Fruit fly (Drosophila melanogaster) whole organism, embryonic: ENCODE results near the gene CG10194.
A peak's percentile ranks its signal among the peaks of the same experiment; 100 is the strongest.

ENCODE experiments used
- Bgb ChIP-seq: fragments of 200-800 bp; sonication (Bioruptor generic); IDR thresholded peaks from 2 replicates; pipeline ENCODE4 v1.3.6; 2022; ENCODE audit warnings: missing biosample characterization, missing genetic modification characterization; ENCODE audit not compliant: partially characterized antibody
- CG1024 ChIP-seq: fragments of 200-800 bp; sonication (Bioruptor generic); IDR thresholded peaks from 2 replicates; pipeline ENCODE4 v1.3.6; 2022; ENCODE audit warnings: missing biosample characterization, missing genetic modification characterization
- CG10366 ChIP-seq: fragments of 200-800 bp; sonication (Bioruptor generic); IDR thresholded peaks from 2 replicates; pipeline ENCODE4 v1.3.6; 2022; ENCODE audit warnings: missing biosample characterization, missing genetic modification characterization
- CG10565 ChIP-seq: fragments of 200-800 bp; sonication (Bioruptor generic); optimal IDR thresholded peaks from 3 replicates; lab custom pipeline; 2016; ENCODE audit warnings: missing biosample characterization, mild to moderate bottlenecking, missing genetic modification characterization
- CG10654 ChIP-seq: fragments of 200-800 bp; sonication (Bioruptor generic); optimal IDR thresholded peaks from 2 replicates; lab custom pipeline; 2016; ENCODE audit warnings: missing biosample characterization, missing genetic modification characterization
- CG10979 ChIP-seq: fragments of 200-800 bp; sonication (Bioruptor generic); optimal IDR thresholded peaks from 2 replicates; lab custom pipeline; 2018; ENCODE audit warnings: missing biosample characterization, mild to moderate bottlenecking, missing genetic modification characterization, moderate library complexity
- CG12071 ChIP-seq: fragments of 200-800 bp; sonication (Bioruptor generic); optimal IDR thresholded peaks from 3 replicates; lab custom pipeline; 2018; ENCODE audit warnings: missing biosample characterization, mild to moderate bottlenecking, missing genetic modification characterization
- CG12219 ChIP-seq: fragments of 200-800 bp; sonication (Bioruptor generic); optimal IDR thresholded peaks from 3 replicates; lab custom pipeline; 2018; ENCODE audit warnings: missing biosample characterization, mild to moderate bottlenecking, missing genetic modification characterization
- CG12942 ChIP-seq: fragments of 200-800 bp; sonication (Bioruptor generic); optimal IDR thresholded peaks from 3 replicates; lab custom pipeline; 2016; ENCODE audit warnings: missing biosample characterization, missing genetic modification characterization
- CG13424 ChIP-seq: fragments of 200-800 bp; sonication (Bioruptor generic); optimal IDR thresholded peaks from 2 replicates; lab custom pipeline; 2019; ENCODE audit warnings: missing biosample characterization, mild to moderate bottlenecking, missing genetic modification characterization, moderate library complexity
- CG1529 ChIP-seq: fragments of 200-800 bp; sonication (Bioruptor generic); optimal IDR thresholded peaks from 3 replicates; lab custom pipeline; 2018; ENCODE audit warnings: missing biosample characterization, missing genetic modification characterization
- CG15696 ChIP-seq: fragments of 200-800 bp; sonication (Bioruptor generic); optimal IDR thresholded peaks from 2 replicates; lab custom pipeline; 2019; ENCODE audit warnings: missing biosample characterization, mild to moderate bottlenecking, missing genetic modification characterization, moderate library complexity
- CG1647 ChIP-seq: fragments of 200-800 bp; sonication (Bioruptor generic); optimal IDR thresholded peaks from 3 replicates; lab custom pipeline; 2016; ENCODE audit warnings: missing biosample characterization, missing genetic modification characterization
- CG16813 ChIP-seq: fragments of 200-800 bp; sonication (Bioruptor generic); IDR thresholded peaks from 3 replicates; pipeline ENCODE4 v1.3.6; 2022; ENCODE audit warnings: missing biosample characterization, missing genetic modification characterization; ENCODE audit not compliant: partially characterized antibody
- CG17612 ChIP-seq: fragments of 200-800 bp; sonication (Bioruptor generic); IDR thresholded peaks from 2 replicates; pipeline ENCODE4 v1.3.6; 2022; ENCODE audit warnings: missing biosample characterization, missing genetic modification characterization
- CG1832 ChIP-seq: fragments of 200-800 bp; sonication (Bioruptor generic); optimal IDR thresholded peaks from 2 replicates; lab custom pipeline; 2017; ENCODE audit warnings: missing biosample characterization, mild to moderate bottlenecking, missing genetic modification characterization, inconsistent platforms
- CG33213 ChIP-seq: fragments of 200-800 bp; sonication (Bioruptor generic); optimal IDR thresholded peaks from 3 replicates; lab custom pipeline; 2016; ENCODE audit warnings: missing biosample characterization, missing genetic modification characterization
- CG34422 ChIP-seq: fragments of 200-800 bp; sonication (Bioruptor generic); IDR thresholded peaks from 3 replicates; pipeline ENCODE4 v1.3.6; 2022; ENCODE audit warnings: missing biosample characterization, missing genetic modification characterization
- CG42726 ChIP-seq: fragments of 200-800 bp; sonication (Bioruptor generic); IDR thresholded peaks from 2 replicates; pipeline ENCODE4 v1.3.6; 2022; ENCODE audit warnings: missing biosample characterization, missing genetic modification characterization; ENCODE audit not compliant: partially characterized antibody
- CG5245 ChIP-seq: fragments of 200-800 bp; sonication (Bioruptor generic); optimal IDR thresholded peaks from 3 replicates; lab custom pipeline; 2016; ENCODE audit warnings: missing biosample characterization, missing genetic modification characterization
- CG6854 ChIP-seq: fragments of 200-800 bp; sonication (Bioruptor generic); optimal IDR thresholded peaks from 3 replicates; lab custom pipeline; 2017; ENCODE audit warnings: missing biosample characterization, mild to moderate bottlenecking, missing genetic modification characterization
- CG7928 ChIP-seq: fragments of 200-800 bp; sonication (Bioruptor generic); optimal IDR thresholded peaks from 2 replicates; lab custom pipeline; 2017; ENCODE audit warnings: missing biosample characterization, mild to moderate bottlenecking, missing genetic modification characterization
- CG7963 ChIP-seq: fragments of 200-800 bp; sonication (Bioruptor generic); IDR thresholded peaks from 3 replicates; pipeline ENCODE4 v1.3.6; 2022; ENCODE audit warnings: missing biosample characterization, missing genetic modification characterization; ENCODE audit not compliant: partially characterized antibody
- CG9797 ChIP-seq: fragments of 200-800 bp; sonication (Bioruptor generic); optimal IDR thresholded peaks from 3 replicates; lab custom pipeline; 2018; ENCODE audit warnings: missing biosample characterization, mild to moderate bottlenecking, missing genetic modification characterization
- CG9932 ChIP-seq: fragments of 200-800 bp; sonication (Bioruptor generic); IDR thresholded peaks from 2 replicates; pipeline ENCODE4 v1.3.6; 2022; ENCODE audit warnings: missing biosample characterization, missing genetic modification characterization
- D19B ChIP-seq: fragments of 200-800 bp; sonication (Bioruptor generic); optimal IDR thresholded peaks from 2 replicates; lab custom pipeline; 2017; ENCODE audit warnings: missing biosample characterization, mild to moderate bottlenecking, missing genetic modification characterization
- Dbx ChIP-seq: fragments of 200-800 bp; sonication (Bioruptor generic); IDR thresholded peaks from 3 replicates; pipeline ENCODE4 v1.3.6; 2022; ENCODE audit warnings: missing biosample characterization, missing genetic modification characterization
- Drgx ChIP-seq: fragments of 200-800 bp; sonication (Bioruptor generic); IDR thresholded peaks from 2 replicates; pipeline ENCODE4 v1.3.6; 2022; ENCODE audit warnings: missing biosample characterization, missing genetic modification characterization
- GATAe ChIP-seq: fragments of 200-800 bp; sonication (Bioruptor generic); conservative IDR thresholded peaks from 2 replicates; pipeline ENCODE4 v1.3.6; 2022; ENCODE audit warnings: missing biosample characterization, missing genetic modification characterization
- HmgZ ChIP-seq: fragments of 200-800 bp; sonication (Bioruptor generic); optimal IDR thresholded peaks from 2 replicates; lab custom pipeline; 2018; ENCODE audit warnings: missing biosample characterization, mild to moderate bottlenecking, missing genetic modification characterization
- Kr ChIP-seq: fragments of 200-800 bp; sonication (Bioruptor generic); optimal IDR thresholded peaks from 2 replicates; lab custom pipeline; 2017; ENCODE audit warnings: missing biosample characterization, mild to moderate bottlenecking, missing genetic modification characterization
- Meics ChIP-seq: fragments of 200-800 bp; sonication (Bioruptor generic); optimal IDR thresholded peaks from 2 replicates; lab custom pipeline; 2017; ENCODE audit warnings: missing biosample characterization, mild to moderate bottlenecking, missing genetic modification characterization
- Mrtf ChIP-seq: fragments of 200-800 bp; sonication (Bioruptor generic); IDR thresholded peaks from 3 replicates; pipeline ENCODE4 v1.3.6; 2022; ENCODE audit warnings: missing biosample characterization, missing genetic modification characterization
- Optix ChIP-seq: fragments of 200-800 bp; sonication (Bioruptor generic); IDR thresholded peaks from 3 replicates; pipeline ENCODE4 v1.3.6; 2022; ENCODE audit warnings: missing biosample characterization, missing genetic modification characterization
- PHDP ChIP-seq: fragments of 200-800 bp; sonication (Bioruptor generic); optimal IDR thresholded peaks from 3 replicates; lab custom pipeline; 2018; ENCODE audit warnings: missing biosample characterization, mild to moderate bottlenecking, missing genetic modification characterization, moderate library complexity
- Side ChIP-seq: fragments of 200-800 bp; sonication (Bioruptor generic); optimal IDR thresholded peaks from 2 replicates; lab custom pipeline; 2016; ENCODE audit warnings: missing biosample characterization, missing genetic modification characterization
- ash1 ChIP-seq: fragments of 200-800 bp; sonication (Bioruptor generic); optimal IDR thresholded peaks from 2 replicates; lab custom pipeline; 2018; ENCODE audit warnings: missing biosample characterization, mild to moderate bottlenecking, missing genetic modification characterization
- btn ChIP-seq: fragments of 200-800 bp; sonication (Bioruptor generic); optimal IDR thresholded peaks from 2 replicates; lab custom pipeline; 2016; ENCODE audit warnings: missing biosample characterization, missing genetic modification characterization
- dimm ChIP-seq: fragments of 200-800 bp; sonication (Bioruptor generic); IDR thresholded peaks from 2 replicates; pipeline ENCODE4 v1.3.6; 2022; ENCODE audit warnings: missing biosample characterization, missing genetic modification characterization
- dm ChIP-seq: fragments of 200-800 bp; sonication (Bioruptor generic); optimal IDR thresholded peaks from 3 replicates; lab custom pipeline; 2016; ENCODE audit warnings: missing biosample characterization, missing genetic modification characterization
- ind ChIP-seq: fragments of 200-800 bp; sonication (Bioruptor generic); optimal IDR thresholded peaks from 3 replicates; lab custom pipeline; 2016; ENCODE audit warnings: missing biosample characterization, missing genetic modification characterization
- knrl ChIP-seq: fragments of 200-800 bp; sonication (Bioruptor generic); IDR thresholded peaks from 3 replicates; pipeline ENCODE4 v1.3.6; 2022; ENCODE audit warnings: missing biosample characterization, missing genetic modification characterization; ENCODE audit not compliant: partially characterized antibody
- luna ChIP-seq: fragments of 200-800 bp; sonication (Bioruptor generic); optimal IDR thresholded peaks from 2 replicates; lab custom pipeline; 2016; ENCODE audit warnings: missing biosample characterization, missing genetic modification characterization
- nom ChIP-seq: fragments of 200-800 bp; sonication (Bioruptor generic); optimal IDR thresholded peaks from 2 replicates; lab custom pipeline; 2017; ENCODE audit warnings: missing biosample characterization, missing genetic modification characterization, mild to moderate bottlenecking, moderate library complexity, missing genetic modification reagents
- pros ChIP-seq: fragments of 200-800 bp; sonication (Bioruptor generic); optimal IDR thresholded peaks from 3 replicates; lab custom pipeline; 2019; ENCODE audit warnings: missing biosample characterization, mild to moderate bottlenecking, missing genetic modification characterization, moderate library complexity
- psq ChIP-seq: fragments of 200-800 bp; sonication (Bioruptor generic); optimal IDR thresholded peaks from 2 replicates; lab custom pipeline; 2017; ENCODE audit warnings: missing biosample characterization, missing genetic modification characterization
- sc ChIP-seq, 3 experiments: fragments of >200 bp in 2 of 3; fragments of 200-800 bp in 1 of 3; sonication (Bioruptor generic) in 1 of 3; optimal IDR thresholded peaks; 2 replicates in 2 of 3; 3 replicates in 1 of 3; lab custom pipeline; 2017; ENCODE audit warnings: mild to moderate bottlenecking in 1 of 3, missing biosample characterization in 1 of 3, missing genetic modification characterization in 1 of 3, missing genetic modification reagents in 1 of 3
- slp2 ChIP-seq: fragments of 200-800 bp; sonication (Bioruptor generic); optimal IDR thresholded peaks from 2 replicates; lab custom pipeline; 2016; ENCODE audit warnings: missing biosample characterization, missing genetic modification characterization
- tll ChIP-seq, 2 experiments: fragments of 200-800 bp in 1 of 2; fragments of >200 bp in 1 of 2; sonication (Bioruptor generic) in 1 of 2; optimal IDR thresholded peaks; 2 replicates each; lab custom pipeline; 2017 to 2019; ENCODE audit warnings: missing biosample characterization in 2 of 2, missing genetic modification characterization in 2 of 2, mild to moderate bottlenecking in 1 of 2, moderate library complexity in 1 of 2
- wdn ChIP-seq: fragments of 200-800 bp; sonication (Bioruptor generic); IDR thresholded peaks from 2 replicates; pipeline ENCODE4 v1.3.6; 2022; ENCODE audit warnings: missing biosample characterization, missing genetic modification characterization

Gene CG10194

DNA sequence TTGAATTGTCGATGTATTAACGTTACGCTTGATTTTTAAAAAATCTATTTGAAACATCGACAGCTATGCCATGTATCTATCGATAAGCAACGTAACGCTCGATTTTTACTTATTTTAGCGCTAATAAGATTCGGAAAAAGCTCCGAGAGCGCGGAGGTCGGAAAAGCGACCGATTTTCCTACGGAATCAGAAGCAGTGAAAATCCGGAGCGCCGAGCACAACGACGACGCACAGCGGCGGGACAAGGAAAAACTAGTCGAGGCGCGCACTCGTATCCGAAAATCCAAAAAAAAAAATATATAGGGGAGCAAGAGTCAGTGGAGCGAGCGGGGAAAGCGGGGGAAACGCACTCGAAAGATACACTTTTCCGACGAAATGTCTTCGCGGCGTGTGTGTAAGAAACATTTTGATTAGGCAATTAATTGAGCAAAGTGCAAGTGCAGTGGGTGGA, 28.8 kb upstream of the CG10194 start, which contains the start of gene CG10132 (continued):
- peak; percentile 41; the same call in 1 of the 2 replicates for TF ChIP-seq Bgb (GFP tag; lab: Robert Waterston, UW)
- no peak for TF ChIP-seq CG12219 (GFP tag; lab: Kevin White, UChicago)
- 0 out of 2 replicates have a peak, but pooled peaks have one; percentile 14 for TF ChIP-seq Drgx (GFP tag; lab: Robert Waterston, UW)
- no peak for TF ChIP-seq CG1529 (GFP tag; lab: Kevin White, UChicago)
- TF ChIP-seq CG17612, result no peak
- no peak for TF ChIP-seq tll (GFP tag; optimal IDR thresholded peaks at IDR 0.05; lab: Kevin White, UChicago)
- TF ChIP-seq CG34422 (GFP tag; lab: Robert Waterston, UW), result peak; percentile 42; the same call in 1 of the 3 replicates
- no peak for TF ChIP-seq CG42726 (GFP tag; lab: Robert Waterston, UW)
- TF ChIP-seq CG12942 (GFP tag; lab: Kevin White, UChicago), result no peak
- TF ChIP-seq ind (GFP tag; lab: Kevin White, UChicago), result no peak
- TF ChIP-seq CG7963 (GFP tag; lab: Robert Waterston, UW), result peak; percentile 57; the same call in 1 of the 3 replicates
- no peak for TF ChIP-seq CG10366 (GFP tag; lab: Robert Waterston, UW)
- TF ChIP-seq CG10979 (tag; lab: Kevin White, UChicago), result no peak
- TF ChIP-seq CG9932 (GFP tag; lab: Robert Waterston, UW), result no peak
- no peak for TF ChIP-seq dimm (GFP tag; lab: Robert Waterston, UW)
- no peak for TF ChIP-seq CG7928
- TF ChIP-seq slp2, result no peak
- no peak for TF ChIP-seq CG1024 (GFP tag; lab: Robert Waterston, UW)
- no peak for TF ChIP-seq sc (optimal IDR thresholded peaks at IDR 0.05; lab: Kevin White, UChicago)
- TF ChIP-seq sc (GFP tag; optimal IDR thresholded peaks at IDR 0.05; lab: Kevin White, UChicago), result no peak
- TF ChIP-seq Mrtf (GFP tag; lab: Robert Waterston, UW), result no peak
- TF ChIP-seq btn, result no peak
- no peak for TF ChIP-seq CG10654 (GFP tag; lab: Kevin White, UChicago)
- TF ChIP-seq Optix, result no peak
- no peak for TF ChIP-seq nom (GFP tag; lab: Kevin White, UChicago)
- TF ChIP-seq CG6854, result no peak
- TF ChIP-seq HmgZ, result no peak
- no peak for TF ChIP-seq ash1 (GFP tag; lab: Kevin White, UChicago)
- no peak for TF ChIP-seq Dbx (GFP tag; lab: Robert Waterston, UW)
- no peak for TF ChIP-seq luna (GFP tag; lab: Kevin White, UChicago)
- no peak for TF ChIP-seq CG12071
- TF ChIP-seq knrl (GFP tag; lab: Robert Waterston, UW), result no peak
- no peak for TF ChIP-seq CG5245 (GFP tag; lab: Kevin White, UChicago)
- no peak for TF ChIP-seq CG1647 (GFP tag; lab: Kevin White, UChicago)
- TF ChIP-seq psq, result no peak
- no peak for TF ChIP-seq CG13424 (tag; lab: Kevin White, UChicago)
- TF ChIP-seq Kr (GFP tag; lab: Kevin White, UChicago), result no peak
- TF ChIP-seq pros (GFP tag; lab: Kevin White, UChicago), result no peak
- TF ChIP-seq CG1832 (GFP tag; lab: Kevin White, UChicago), result no peak
- TF ChIP-seq CG9797 (GFP tag; lab: Kevin White, UChicago), result no peak
- no peak for TF ChIP-seq GATAe (GFP tag; lab: Robert Waterston, UW)
- TF ChIP-seq CG16813 (GFP tag; lab: Robert Waterston, UW), result peak; percentile 53; the same call in 2 of the 3 replicates
- no peak for TF ChIP-seq CG33213 (GFP tag; lab: Kevin White, UChicago)
- no peak for TF ChIP-seq CG10565 (GFP tag; lab: Kevin White, UChicago)
- TF ChIP-seq Side (GFP tag; lab: Kevin White, UChicago), result no peak
- TF ChIP-seq PHDP (tag; lab: Kevin White, UChicago), result no peak
- no peak for TF ChIP-seq dm
- TF ChIP-seq Meics (GFP tag; lab: Kevin White, UChicago), result no peak
- no peak for TF ChIP-seq wdn (GFP tag; lab: Robert Waterston, UW)
- TF ChIP-seq D19B, result no peak
- no peak for TF ChIP-seq CG15696 (tag; lab: Kevin White, UChicago)
